Worm (Caenorhabditis elegans) whole organism, midembryonic: Measurements from ENCODE around the gene tank-1.

ENCODE experiments used
- cog-1 ChIP-seq: sonication (generic microtip); optimal IDR thresholded peaks from 2 replicates; lab custom pipeline; 2016; ENCODE audit warnings: missing genetic modification characterization, missing compliant biosample characterization
- ztf-23 ChIP-seq: fragments of 200-800 bp; sonication (Bioruptor generic); IDR thresholded peaks from 2 replicates; pipeline ENCODE4 v1.3.6; 2022; ENCODE audit warnings: missing genetic modification reagents, missing genetic modification characterization, missing compliant biosample characterization

ce11 chrV:1314819-1315218, 29.3 kb upstream of the tank-1 start, which contains the start of gene F16B3.2:
- TF ChIP-seq cog-1 (tag; lab: Kevin White, UChicago) (no peak), ztf-23 (no peak)
